Worm (Caenorhabditis elegans): ENCODE results near the gene nhr-95.

- no peak for TF ChIP-seq flt-1 (GFP tag; IDR thresholded peaks at IDR 0.05)
- TF ChIP-seq cog-1 (tag; optimal IDR thresholded peaks at IDR 0.05) = no peak
- no peak for TF ChIP-seq klf-2 (GFP tag; conservative IDR thresholded peaks at IDR 0.05)
- TF ChIP-seq tab-1 (GFP tag; IDR thresholded peaks at IDR 0.05) = no peak
- 0 out of 2 replicates have a peak, but pooled peaks have one; percentile 7 for TF ChIP-seq T22C8.4 (GFP tag; IDR thresholded peaks at IDR 0.05)
These were observed 13.6 kb downstream of the nhr-95 start for ce11 chrV:19068888-19069287.

Measured in whole organism, midembryonic.